Fruit fly (Drosophila melanogaster) S2 (cell line): ENCODE measurements around the gene Rel.

ENCODE experiments used
- CG8478 ChIP-seq: fragments of >200 bp; optimal IDR thresholded peaks from 2 replicates; lab custom pipeline; 2018
- CTCF ChIP-seq, 2 experiments: fragments of >200 bp; optimal IDR thresholded peaks; 2 replicates each; lab custom pipeline; 2018

DNA sequence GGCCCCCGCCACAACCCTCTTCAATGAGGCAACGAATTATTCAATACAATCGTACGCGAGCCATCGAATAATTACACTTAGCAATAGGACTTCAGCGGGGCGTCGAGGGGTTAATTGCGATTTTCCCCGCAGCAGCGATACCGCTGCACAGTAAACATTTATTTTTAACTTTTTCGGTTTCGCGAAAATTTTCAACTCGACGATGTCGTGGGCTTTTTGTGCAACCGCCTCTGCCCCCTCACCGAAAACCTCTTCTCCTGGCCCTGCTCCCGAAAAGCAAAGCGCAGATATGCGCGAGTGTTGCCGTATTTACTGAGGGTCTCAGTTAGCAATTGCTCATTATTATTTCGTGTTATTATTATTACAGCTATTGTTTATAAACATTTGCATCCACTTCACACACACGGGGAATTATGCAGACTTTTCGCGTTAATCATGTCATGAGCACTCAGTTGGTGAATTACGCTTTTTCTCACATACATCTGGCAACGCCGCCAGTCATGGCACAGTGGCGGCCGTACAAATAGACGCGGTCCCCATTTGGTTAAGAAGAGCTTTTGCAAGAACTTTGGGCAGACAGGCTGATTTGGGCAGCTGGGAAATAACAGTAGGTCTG is 33.9 kb downstream of the Rel start:
- TF ChIP-seq CG8478 = no peak
- no peak for TF ChIP-seq CTCF (optimal IDR thresholded peaks at IDR 0.05; lab: Kevin White, UChicago)
